Fruit fly (Drosophila melanogaster) whole organism, embryonic: ENCODE results near the gene CG17010.

Source experiments
- CG10543 ChIP-seq: fragments of 200-800 bp; sonication (Bioruptor generic); optimal IDR thresholded peaks from 3 replicates; lab custom pipeline; 2017; ENCODE audit warnings: missing biosample characterization, mild to moderate bottlenecking, missing genetic modification characterization, moderate library complexity
- CG11247 ChIP-seq: fragments of 200-800 bp; sonication (Bioruptor generic); IDR thresholded peaks from 2 replicates; pipeline ENCODE4 v1.3.6; 2022; ENCODE audit warnings: missing biosample characterization, missing genetic modification characterization
- CG12155 ChIP-seq: fragments of 200-800 bp; sonication (Bioruptor generic); optimal IDR thresholded peaks from 3 replicates; lab custom pipeline; 2016; ENCODE audit warnings: missing biosample characterization, missing genetic modification characterization
- CG12744 ChIP-seq: fragments of 200-800 bp; sonication (Bioruptor generic); optimal IDR thresholded peaks from 2 replicates; lab custom pipeline; 2016; ENCODE audit warnings: missing biosample characterization, missing genetic modification characterization
- CG13287 ChIP-seq: fragments of 200-800 bp; sonication (Bioruptor generic); IDR thresholded peaks from 2 replicates; pipeline ENCODE4 v1.3.6; 2022; ENCODE audit warnings: missing biosample characterization, missing genetic modification characterization; ENCODE audit not compliant: partially characterized antibody
- CG13775 ChIP-seq: fragments of 200-800 bp; sonication (Bioruptor generic); optimal IDR thresholded peaks from 3 replicates; lab custom pipeline; 2017; ENCODE audit warnings: missing biosample characterization, mild to moderate bottlenecking, missing genetic modification characterization
- CG1529 ChIP-seq: fragments of 200-800 bp; sonication (Bioruptor generic); optimal IDR thresholded peaks from 3 replicates; lab custom pipeline; 2018; ENCODE audit warnings: missing biosample characterization, missing genetic modification characterization
- CG16815 ChIP-seq: fragments of 200-800 bp; sonication (Bioruptor generic); optimal IDR thresholded peaks from 3 replicates; lab custom pipeline; 2017; ENCODE audit warnings: missing biosample characterization, mild to moderate bottlenecking, missing genetic modification characterization
- CG17802 ChIP-seq: fragments of 200-800 bp; sonication (Bioruptor generic); optimal IDR thresholded peaks from 2 replicates; lab custom pipeline; 2018; ENCODE audit warnings: missing biosample characterization, mild to moderate bottlenecking, missing genetic modification characterization, moderate library complexity
- CG2199 ChIP-seq: fragments of 200-800 bp; sonication (Bioruptor generic); IDR thresholded peaks from 3 replicates; pipeline ENCODE4 v1.3.6; 2022; ENCODE audit warnings: missing biosample characterization, missing genetic modification characterization
- CG3163 ChIP-seq: fragments of 200-800 bp; sonication (Bioruptor generic); optimal IDR thresholded peaks from 3 replicates; lab custom pipeline; 2016; ENCODE audit warnings: missing biosample characterization, missing genetic modification characterization
- CG33557 ChIP-seq: fragments of 200-800 bp; sonication (Bioruptor generic); optimal IDR thresholded peaks from 2 replicates; lab custom pipeline; 2019; ENCODE audit warnings: missing biosample characterization, mild to moderate bottlenecking, missing genetic modification characterization, moderate library complexity
- CG3726 ChIP-seq: fragments of 200-800 bp; sonication (Bioruptor generic); IDR thresholded peaks from 3 replicates; pipeline ENCODE4, ENCODE4 v1.3.6; 2022; ENCODE audit warnings: missing biosample characterization, missing genetic modification characterization
- CG7839 ChIP-seq: fragments of 200-800 bp; sonication (Bioruptor generic); optimal IDR thresholded peaks from 3 replicates; lab custom pipeline; 2018; ENCODE audit warnings: missing biosample characterization, mild to moderate bottlenecking, missing genetic modification characterization, moderate library complexity
- CG7963 ChIP-seq: fragments of 200-800 bp; sonication (Bioruptor generic); IDR thresholded peaks from 3 replicates; pipeline ENCODE4 v1.3.6; 2022; ENCODE audit warnings: missing biosample characterization, missing genetic modification characterization; ENCODE audit not compliant: partially characterized antibody
- CG8388 ChIP-seq: fragments of 200-800 bp; sonication (Bioruptor generic); optimal IDR thresholded peaks from 2 replicates; lab custom pipeline; 2019; ENCODE audit warnings: missing biosample characterization, mild to moderate bottlenecking, missing genetic modification characterization, moderate library complexity
- CG8765 ChIP-seq: fragments of 200-800 bp; sonication (Bioruptor generic); IDR thresholded peaks from 2 replicates; pipeline ENCODE4 v1.3.6; 2022; ENCODE audit warnings: missing biosample characterization, missing genetic modification characterization
- CHES-1-like ChIP-seq: fragments of 200-800 bp; sonication (Bioruptor generic); optimal IDR thresholded peaks from 2 replicates; lab custom pipeline; 2016; ENCODE audit warnings: missing biosample characterization, missing genetic modification characterization
- CTCF ChIP-seq: fragments of 200-800 bp; sonication (Bioruptor generic); optimal IDR thresholded peaks from 2 replicates; lab custom pipeline; 2017; ENCODE audit warnings: missing biosample characterization, mild to moderate bottlenecking, missing genetic modification characterization, moderate library complexity
- D ChIP-seq, 2 experiments: fragments of 200-800 bp in 1 of 2; fragments of >200 bp in 1 of 2; sonication (Bioruptor generic) in 1 of 2; optimal IDR thresholded peaks; 2 replicates in 1 of 2; 3 replicates in 1 of 2; lab custom pipeline; 2017; ENCODE audit warnings: mild to moderate bottlenecking in 1 of 2, missing biosample characterization in 1 of 2, missing genetic modification characterization in 1 of 2, missing genetic modification reagents in 1 of 2
- Dfd ChIP-seq, 2 experiments: fragments of >200 bp; optimal IDR thresholded peaks; 2 replicates each; lab custom pipeline; 2017; ENCODE audit warnings: missing biosample characterization in 2 of 2, missing genetic modification characterization in 2 of 2
- E2f1 ChIP-seq: fragments of 200-800 bp; sonication (Bioruptor generic); IDR thresholded peaks from 2 replicates; pipeline ENCODE4 v1.3.6; 2022; ENCODE audit warnings: missing biosample characterization, missing genetic modification characterization
- GATAe ChIP-seq: fragments of 200-800 bp; sonication (Bioruptor generic); conservative IDR thresholded peaks from 2 replicates; pipeline ENCODE4 v1.3.6; 2022; ENCODE audit warnings: missing biosample characterization, missing genetic modification characterization
- Gug ChIP-seq: fragments of 200-800 bp; sonication (Bioruptor generic); IDR thresholded peaks from 4 replicates; pipeline ENCODE4 v1.3.6; 2022; ENCODE audit warnings: missing biosample characterization, missing genetic modification characterization
- HmgD ChIP-seq: fragments of 200-800 bp; sonication (Bioruptor generic); optimal IDR thresholded peaks from 3 replicates; lab custom pipeline; 2016; ENCODE audit warnings: missing biosample characterization, missing genetic modification characterization
- HmgZ ChIP-seq: fragments of 200-800 bp; sonication (Bioruptor generic); optimal IDR thresholded peaks from 2 replicates; lab custom pipeline; 2018; ENCODE audit warnings: missing biosample characterization, mild to moderate bottlenecking, missing genetic modification characterization
- Hmx ChIP-seq: fragments of 200-800 bp; sonication (Bioruptor generic); optimal IDR thresholded peaks from 2 replicates; lab custom pipeline; 2016; ENCODE audit warnings: missing biosample characterization, missing genetic modification characterization
- PHDP ChIP-seq: fragments of 200-800 bp; sonication (Bioruptor generic); optimal IDR thresholded peaks from 3 replicates; lab custom pipeline; 2018; ENCODE audit warnings: missing biosample characterization, mild to moderate bottlenecking, missing genetic modification characterization, moderate library complexity
- Ptx1 ChIP-seq: fragments of 200-800 bp; sonication (Bioruptor generic); IDR thresholded peaks from 2 replicates; pipeline ENCODE4 v1.3.6; 2022; ENCODE audit warnings: missing biosample characterization, missing genetic modification characterization
- Rx ChIP-seq: fragments of 200-800 bp; sonication (Bioruptor generic); IDR thresholded peaks from 2 replicates; pipeline ENCODE4 v1.3.6; 2022; ENCODE audit warnings: missing biosample characterization, missing genetic modification characterization
- Scr ChIP-seq: fragments of 200-800 bp; sonication (Bioruptor generic); IDR thresholded peaks from 2 replicates; pipeline ENCODE4 v1.3.6; 2022; ENCODE audit warnings: missing biosample characterization, missing genetic modification characterization; ENCODE audit not compliant: partially characterized antibody
- Sin3A ChIP-seq: fragments of >200 bp; optimal IDR thresholded peaks from 2 replicates; lab custom pipeline; 2018
- TFAM ChIP-seq: fragments of 200-800 bp; sonication (Bioruptor generic); optimal IDR thresholded peaks from 2 replicates; lab custom pipeline; 2017; ENCODE audit warnings: missing biosample characterization, missing genetic modification characterization, inconsistent platforms
- Usf ChIP-seq: fragments of 200-800 bp; sonication (Bioruptor generic); optimal IDR thresholded peaks from 2 replicates; lab custom pipeline; 2017; ENCODE audit warnings: missing genotype, missing biosample characterization, missing genetic modification characterization
- abd-A ChIP-seq: fragments of 200-800 bp; sonication (Bioruptor generic); optimal IDR thresholded peaks from 3 replicates; lab custom pipeline; 2019; ENCODE audit warnings: missing biosample characterization, mild to moderate bottlenecking, missing genetic modification characterization, moderate library complexity
- chinmo ChIP-seq: fragments of 200-800 bp; sonication (Bioruptor generic); IDR thresholded peaks from 4 replicates; pipeline ENCODE4 v1.3.6; 2022; ENCODE audit warnings: missing biosample characterization, missing genetic modification characterization; ENCODE audit not compliant: partially characterized antibody
- chn ChIP-seq: fragments of 200-800 bp; sonication (Bioruptor generic); optimal IDR thresholded peaks from 2 replicates; lab custom pipeline; 2016; ENCODE audit warnings: missing biosample characterization, missing genetic modification characterization
- cwo ChIP-seq: fragments of 200-800 bp; sonication (Bioruptor generic); optimal IDR thresholded peaks from 3 replicates; lab custom pipeline; 2017; ENCODE audit warnings: missing biosample characterization, missing genetic modification characterization, mild to moderate bottlenecking, moderate library complexity, missing genetic modification reagents
- ems ChIP-seq: fragments of 200-800 bp; sonication (Bioruptor generic); optimal IDR thresholded peaks from 3 replicates; lab custom pipeline; 2016; ENCODE audit warnings: missing biosample characterization, missing genetic modification characterization
- gfzf ChIP-seq: fragments of 200-800 bp; sonication (Bioruptor generic); optimal IDR thresholded peaks from 2 replicates; lab custom pipeline; 2016; ENCODE audit warnings: missing biosample characterization, mild to moderate bottlenecking, missing genetic modification characterization, moderate library complexity
- grn ChIP-seq: fragments of 200-800 bp; sonication (Bioruptor generic); optimal IDR thresholded peaks from 3 replicates; lab custom pipeline; 2017; ENCODE audit warnings: missing biosample characterization, missing genetic modification characterization
- gro ChIP-seq: fragments of 200-800 bp; sonication (Bioruptor generic); optimal IDR thresholded peaks from 2 replicates; lab custom pipeline; 2016; ENCODE audit warnings: missing biosample characterization, missing genetic modification characterization
- hkb ChIP-seq, 2 experiments: fragments of 200-800 bp in 1 of 2; fragments of >200 bp in 1 of 2; sonication (Bioruptor generic) in 1 of 2; IDR thresholded peaks in 1 of 2; optimal IDR thresholded peaks in 1 of 2; 2 replicates each; pipeline versions ENCODE4 v1.3.6 to Lab custom; 2017 to 2022; ENCODE audit warnings: missing biosample characterization in 1 of 2, missing genetic modification characterization in 1 of 2
- lmd ChIP-seq: fragments of 200-800 bp; sonication (Bioruptor generic); IDR thresholded peaks from 2 replicates; pipeline ENCODE4 v1.3.6; 2022; ENCODE audit warnings: missing biosample characterization, missing genetic modification characterization
- luna ChIP-seq: fragments of 200-800 bp; sonication (Bioruptor generic); optimal IDR thresholded peaks from 2 replicates; lab custom pipeline; 2016; ENCODE audit warnings: missing biosample characterization, missing genetic modification characterization
- nerfin-1 ChIP-seq: fragments of 200-800 bp; sonication (Bioruptor generic); optimal IDR thresholded peaks from 3 replicates; lab custom pipeline; 2019; ENCODE audit warnings: missing biosample characterization, mild to moderate bottlenecking, missing genetic modification characterization, moderate library complexity
- nerfin-2 ChIP-seq: fragments of 200-800 bp; sonication (Bioruptor generic); IDR thresholded peaks from 2 replicates; pipeline ENCODE4 v1.3.6; 2022; ENCODE audit warnings: missing biosample characterization, missing genetic modification characterization; ENCODE audit not compliant: partially characterized antibody
- nmo ChIP-seq: fragments of 200-800 bp; sonication (Bioruptor generic); optimal IDR thresholded peaks from 2 replicates; lab custom pipeline; 2018; ENCODE audit warnings: missing biosample characterization, mild to moderate bottlenecking, missing genetic modification characterization, moderate library complexity
- sc ChIP-seq, 3 experiments: fragments of >200 bp in 2 of 3; fragments of 200-800 bp in 1 of 3; sonication (Bioruptor generic) in 1 of 3; optimal IDR thresholded peaks; 2 replicates in 2 of 3; 3 replicates in 1 of 3; lab custom pipeline; 2017; ENCODE audit warnings: mild to moderate bottlenecking in 1 of 3, missing biosample characterization in 1 of 3, missing genetic modification characterization in 1 of 3, missing genetic modification reagents in 1 of 3
- sens ChIP-seq: fragments of 200-800 bp; sonication (Bioruptor generic); peaks from one replicate; lab custom pipeline; 2016; ENCODE audit warnings: missing biosample characterization, missing genetic modification characterization
- wdn ChIP-seq: fragments of 200-800 bp; sonication (Bioruptor generic); IDR thresholded peaks from 2 replicates; pipeline ENCODE4 v1.3.6; 2022; ENCODE audit warnings: missing biosample characterization, missing genetic modification characterization

CG17010 gene

DNA sequence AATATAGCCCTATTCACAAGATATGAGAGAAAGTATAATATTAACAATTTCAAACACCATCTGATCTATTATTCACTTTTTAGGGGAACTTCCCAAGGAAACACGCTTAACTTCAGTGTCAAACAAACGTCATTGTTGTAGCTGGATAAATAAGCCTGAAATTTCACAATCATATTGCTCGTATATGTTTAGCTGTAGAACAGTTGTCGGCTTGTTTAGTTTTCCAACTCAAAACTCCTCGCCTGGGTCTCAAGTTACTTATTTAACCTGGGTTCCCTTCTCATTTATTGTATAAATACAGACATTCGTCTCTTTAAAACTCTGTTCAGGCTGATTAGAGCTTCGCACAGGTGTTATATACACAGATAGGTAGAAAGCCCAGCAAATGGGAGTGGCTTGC lies 16.2 kb downstream of the CG17010 start (continued):
- no peak for TF ChIP-seq luna (GFP tag; lab: Kevin White, UChicago)
- TF ChIP-seq Ptx1 (GFP tag; lab: Robert Waterston, UW), result no peak
- TF ChIP-seq chinmo (GFP tag; lab: Robert Waterston, UW), result no peak
- TF ChIP-seq CG3726, result no peak
- no peak for TF ChIP-seq CG8388 (GFP tag; lab: Kevin White, UChicago)
- no peak for TF ChIP-seq hkb (optimal IDR thresholded peaks at IDR 0.05; lab: Kevin White, UChicago)
- peak; percentile 40 for TF ChIP-seq hkb (GFP tag; IDR thresholded peaks at IDR 0.05; lab: Robert Waterston, UW)
- TF ChIP-seq sens (GFP tag; lab: Kevin White, UChicago), result peak; percentile 63
- TF ChIP-seq Dfd (GFP tag; optimal IDR thresholded peaks at IDR 0.05; lab: Kevin White, UChicago), result no peak
- TF ChIP-seq sc (optimal IDR thresholded peaks at IDR 0.05; lab: Kevin White, UChicago), result no peak
- no peak for TF ChIP-seq sc (GFP tag; optimal IDR thresholded peaks at IDR 0.05; lab: Kevin White, UChicago)
- no peak for TF ChIP-seq CG2199 (GFP tag; lab: Robert Waterston, UW)
- no peak for TF ChIP-seq E2f1
- no peak for TF ChIP-seq CG1529
- peak; percentile 54 for TF ChIP-seq PHDP
- no peak for TF ChIP-seq gfzf (GFP tag; lab: Kevin White, UChicago)
- no peak for TF ChIP-seq Scr (GFP tag; lab: Robert Waterston, UW)
- TF ChIP-seq D (optimal IDR thresholded peaks at IDR 0.05; lab: Kevin White, UChicago), result no peak
- TF ChIP-seq D (GFP tag; optimal IDR thresholded peaks at IDR 0.05; lab: Kevin White, UChicago), result no peak
- TF ChIP-seq Gug (GFP tag; lab: Robert Waterston, UW), result no peak
- no peak for TF ChIP-seq chn (GFP tag; lab: Kevin White, UChicago)
- TF ChIP-seq Sin3A (lab: Kevin White, UChicago), result no peak
- no peak for TF ChIP-seq CG12744 (GFP tag; lab: Kevin White, UChicago)
- TF ChIP-seq CG16815 (GFP tag; lab: Kevin White, UChicago), result no peak
- TF ChIP-seq GATAe (GFP tag; lab: Robert Waterston, UW), result no peak
- no peak for TF ChIP-seq CG11247 (GFP tag; lab: Robert Waterston, UW)
- no peak for TF ChIP-seq CG13775 (GFP tag; lab: Kevin White, UChicago)
- peak; percentile 35 for TF ChIP-seq CG10543
- TF ChIP-seq gro (GFP tag; lab: Kevin White, UChicago), result no peak
- no peak for TF ChIP-seq TFAM (GFP tag; lab: Kevin White, UChicago)
- TF ChIP-seq CG3163 (GFP tag; lab: Kevin White, UChicago), result no peak
- peak; percentile 13 for TF ChIP-seq grn (GFP tag; lab: Kevin White, UChicago)
- TF ChIP-seq CG8765 (GFP tag; lab: Robert Waterston, UW), result no peak
- TF ChIP-seq CG17802 (tag; lab: Kevin White, UChicago), result no peak
- TF ChIP-seq HmgD (GFP tag; lab: Kevin White, UChicago), result no peak
- TF ChIP-seq CG12155 (GFP tag; lab: Kevin White, UChicago), result no peak
- no peak for TF ChIP-seq abd-A
- TF ChIP-seq wdn (GFP tag; lab: Robert Waterston, UW), result no peak
- no peak for TF ChIP-seq CTCF (GFP tag; lab: Kevin White, UChicago)
- TF ChIP-seq CG33557 (GFP tag; lab: Kevin White, UChicago), result peak; percentile 23
- TF ChIP-seq CHES-1-like, result peak; percentile 23
- no peak for TF ChIP-seq lmd
- no peak for TF ChIP-seq nerfin-1
- no peak for TF ChIP-seq Hmx (GFP tag; lab: Kevin White, UChicago)
- no peak for TF ChIP-seq Usf (GFP tag; lab: Kevin White, UChicago)
- no peak for TF ChIP-seq Rx (GFP tag; lab: Robert Waterston, UW)
- TF ChIP-seq HmgZ (tag; lab: Kevin White, UChicago), result peak; percentile 16
- no peak for TF ChIP-seq CG13287 (GFP tag; lab: Robert Waterston, UW)
- peak; percentile 26 for TF ChIP-seq cwo (GFP tag; lab: Kevin White, UChicago)
- no peak for TF ChIP-seq CG7839 (tag; lab: Kevin White, UChicago)
- TF ChIP-seq nerfin-2 (GFP tag; lab: Robert Waterston, UW), result no peak
- TF ChIP-seq ems, result no peak
- TF ChIP-seq nmo (GFP tag; lab: Kevin White, UChicago), result no peak
- no peak for TF ChIP-seq CG7963 (GFP tag; lab: Robert Waterston, UW)
